Worm (Caenorhabditis elegans) whole organism, young adult: ENCODE results near the gene rps-24.

Experiments used
- B0261.1 ChIP-seq: sonication (generic microtip); optimal IDR thresholded peaks from 2 replicates; lab custom pipeline; 2016; ENCODE audit warnings: mild to moderate bottlenecking, missing genetic modification characterization, moderate library complexity, missing compliant biosample characterization
- B0336.3 ChIP-seq: fragments of 200-800 bp; sonication (Bioruptor generic); IDR thresholded peaks from 2 replicates; pipeline ENCODE4 v1.3.6; 2022; ENCODE audit warnings: missing genetic modification characterization, missing compliant biosample characterization
- D2030.7 ChIP-seq: fragments of 200-800 bp; sonication (Bioruptor generic); IDR thresholded peaks from 2 replicates; pipeline ENCODE4 v1.3.6; 2022; ENCODE audit warnings: missing genetic modification reagents, missing genetic modification characterization, missing compliant biosample characterization
- F22D6.2 ChIP-seq: sonication (generic microtip); optimal IDR thresholded peaks from 2 replicates; lab custom pipeline; 2016; ENCODE audit warnings: mild to moderate bottlenecking, missing genetic modification characterization, missing compliant biosample characterization
- F23B12.7 ChIP-seq: sonication (generic microtip); optimal IDR thresholded peaks from 2 replicates; lab custom pipeline; 2017; ENCODE audit warnings: missing genetic modification characterization, mild to moderate bottlenecking, missing compliant biosample characterization, antibody characterized with exemption, moderate library complexity; ENCODE audit not compliant: insufficient read depth
- T26A5.8 ChIP-seq: sonication (generic microtip); optimal IDR thresholded peaks from 2 replicates; lab custom pipeline; 2016; ENCODE audit warnings: missing genetic modification characterization, missing compliant biosample characterization
- akir-1 ChIP-seq: fragments of 200-800 bp; sonication (Bioruptor generic); optimal IDR thresholded peaks from 2 replicates; lab custom pipeline; 2018; ENCODE audit warnings: mild to moderate bottlenecking, missing genetic modification characterization, moderate library complexity, missing compliant biosample characterization
- ama-1 ChIP-seq, 3 experiments: fragments of 150-350 bp in 1 of 3; sonication (generic microtip) in 2 of 3; optimal IDR thresholded peaks; 2 replicates each; lab custom pipeline; 2014 to 2018; ENCODE audit warnings: missing biosample characterization in 2 of 3, missing genetic modification characterization in 2 of 3, missing genetic modification reagents in 2 of 3
- atf-7 ChIP-seq: sonication (generic microtip); optimal IDR thresholded peaks from 2 replicates; lab custom pipeline; 2017; ENCODE audit warnings: mild to moderate bottlenecking, missing genetic modification characterization, missing compliant biosample characterization
- attf-3 ChIP-seq: fragments of 200-800 bp; sonication (Bioruptor generic); conservative IDR thresholded peaks from 2 replicates; pipeline ENCODE4 v1.3.6; 2022; ENCODE audit warnings: missing genetic modification reagents, missing genetic modification characterization, missing compliant biosample characterization
- attf-6 ChIP-seq: fragments of 200-800 bp; sonication (Bioruptor generic); IDR thresholded peaks from 2 replicates; pipeline ENCODE4 v1.3.6; 2022; ENCODE audit warnings: missing genetic modification reagents, missing genetic modification characterization, missing compliant biosample characterization
- bed-2 ChIP-seq: fragments of 200-800 bp; sonication (Bioruptor generic); IDR thresholded peaks from 2 replicates; pipeline ENCODE4 v1.3.6; 2022; ENCODE audit warnings: missing genetic modification reagents, missing genetic modification characterization, missing compliant biosample characterization
- ceh-100 ChIP-seq: fragments of 200-800 bp; sonication (Bioruptor generic); IDR thresholded peaks from 2 replicates; pipeline ENCODE4 v1.3.6; 2022; ENCODE audit warnings: missing genetic modification reagents, missing genetic modification characterization, missing compliant biosample characterization
- dpff-1 ChIP-seq: sonication (generic microtip); optimal IDR thresholded peaks from 2 replicates; lab custom pipeline; 2017; ENCODE audit warnings: mild to moderate bottlenecking, missing genetic modification characterization, missing compliant biosample characterization
- efl-1 ChIP-seq: fragments of 150-350 bp; optimal IDR thresholded peaks from 2 replicates; lab custom pipeline; 2014; ENCODE audit warnings: missing biosample characterization, missing genetic modification reagents, missing genetic modification characterization
- egl-18 ChIP-seq: fragments of 200-800 bp; sonication (Bioruptor generic); IDR thresholded peaks from 2 replicates; pipeline ENCODE4 v1.3.6; 2022; ENCODE audit warnings: missing genetic modification reagents, missing genetic modification characterization, missing compliant biosample characterization
- ekl-4 ChIP-seq: fragments of 200-800 bp; sonication (Bioruptor generic); IDR thresholded peaks from 2 replicates; pipeline ENCODE4 v1.3.6; 2022; ENCODE audit warnings: missing genetic modification reagents, missing genetic modification characterization, missing compliant biosample characterization
- him-1 ChIP-seq: sonication (generic microtip); optimal IDR thresholded peaks from 2 replicates; lab custom pipeline; 2016; ENCODE audit warnings: missing genotype, missing genetic modification reagents, missing genetic modification characterization, missing compliant biosample characterization
- hlh-12 ChIP-seq: sonication (generic microtip); optimal IDR thresholded peaks from 2 replicates; lab custom pipeline; 2016; ENCODE audit warnings: missing genetic modification characterization, missing compliant biosample characterization
- hrde-1 ChIP-seq: sonication (generic microtip); optimal IDR thresholded peaks from 2 replicates; lab custom pipeline; 2016; ENCODE audit warnings: missing genetic modification characterization, mild to moderate bottlenecking, missing compliant biosample characterization, moderate library complexity, missing genotype, missing genetic modification reagents, borderline replicate concordance
- hsf-1 ChIP-seq: fragments of 200-800 bp; sonication (Bioruptor generic); IDR thresholded peaks from 2 replicates; pipeline ENCODE4 v1.3.6; 2022; ENCODE audit warnings: missing genetic modification reagents, missing genetic modification characterization, missing compliant biosample characterization
- lag-1 ChIP-seq: fragments of 200-800 bp; sonication (Bioruptor generic); IDR thresholded peaks from 2 replicates; pipeline ENCODE4 v1.3.6; 2022; ENCODE audit warnings: missing genetic modification reagents, missing genetic modification characterization, missing compliant biosample characterization
- lin-35 ChIP-seq, 3 experiments: fragments of 150-350 bp in 2 of 3; sonication (generic microtip) in 1 of 3; optimal IDR thresholded peaks; 2 replicates each; lab custom pipeline; 2014 to 2018; ENCODE audit warnings: missing biosample characterization in 3 of 3, missing genetic modification characterization in 3 of 3, missing genetic modification reagents in 3 of 3
- lin-54 ChIP-seq: fragments of 200-800 bp; sonication (Bioruptor generic); optimal IDR thresholded peaks from 2 replicates; lab custom pipeline; 2018; ENCODE audit warnings: mild to moderate bottlenecking, missing genetic modification characterization, missing compliant biosample characterization
- lir-1 ChIP-seq: fragments of 200-800 bp; sonication (Bioruptor generic); conservative IDR thresholded peaks from 2 replicates; pipeline ENCODE4 v1.3.6; 2022; ENCODE audit warnings: missing genetic modification reagents, missing genetic modification characterization, missing compliant biosample characterization
- madf-3 ChIP-seq: fragments of 200-800 bp; sonication (Bioruptor generic); IDR thresholded peaks from 2 replicates; pipeline ENCODE4 v1.3.6; 2022; ENCODE audit warnings: missing genetic modification reagents, missing genetic modification characterization, missing compliant biosample characterization
- madf-8 ChIP-seq: fragments of 200-800 bp; sonication (Bioruptor generic); conservative IDR thresholded peaks from 2 replicates; pipeline ENCODE4 v1.3.6; 2022; ENCODE audit warnings: missing genetic modification reagents, missing genetic modification characterization, missing compliant biosample characterization
- mel-28 ChIP-seq: sonication (generic microtip); optimal IDR thresholded peaks from 2 replicates; lab custom pipeline; 2016; ENCODE audit warnings: borderline replicate concordance, mild to moderate bottlenecking, missing genetic modification characterization, missing compliant biosample characterization
- nfyb-1 ChIP-seq: fragments of 200-800 bp; sonication (Bioruptor generic); IDR thresholded peaks from 2 replicates; pipeline ENCODE4 v1.3.6; 2022; ENCODE audit warnings: missing genetic modification reagents, missing genetic modification characterization, missing compliant biosample characterization
- nhr-80 ChIP-seq: sonication (generic microtip); optimal IDR thresholded peaks from 2 replicates; lab custom pipeline; 2016; ENCODE audit warnings: missing genetic modification characterization, missing compliant biosample characterization
- snpc-3.4 ChIP-seq: sonication (generic microtip); optimal IDR thresholded peaks from 2 replicates; lab custom pipeline; 2017; ENCODE audit warnings: missing genetic modification characterization, mild to moderate bottlenecking, missing compliant biosample characterization, antibody characterized with exemption, moderate library complexity, missing genotype, missing genetic modification reagents
- somi-1 ChIP-seq: fragments of 200-800 bp; sonication (Bioruptor generic); optimal IDR thresholded peaks from 2 replicates; lab custom pipeline; 2018; ENCODE audit warnings: mild to moderate bottlenecking, missing genetic modification characterization, missing compliant biosample characterization
- sptf-2 ChIP-seq: fragments of 200-800 bp; sonication (Bioruptor generic); optimal IDR thresholded peaks from 2 replicates; lab custom pipeline; 2018; ENCODE audit warnings: mild to moderate bottlenecking, missing genetic modification characterization, missing compliant biosample characterization
- unc-62 ChIP-seq: fragments of 150-350 bp; optimal IDR thresholded peaks from 2 replicates; lab custom pipeline; 2014; ENCODE audit warnings: missing biosample characterization, missing genetic modification reagents, missing genetic modification characterization
- xnd-1 ChIP-seq: sonication (generic microtip); optimal IDR thresholded peaks from 2 replicates; lab custom pipeline; 2016; ENCODE audit warnings: missing genotype, missing genetic modification reagents, missing genetic modification characterization, missing compliant biosample characterization
- ztf-25 ChIP-seq: fragments of 200-800 bp; sonication (Bioruptor generic); IDR thresholded peaks from 2 replicates; pipeline ENCODE4 v1.3.6; 2022; ENCODE audit warnings: missing genetic modification reagents, missing genetic modification characterization, missing compliant biosample characterization

The rps-24 gene

ce11 chrIV:396373-396772 is 10.7 kb downstream of the rps-24 start, which contains the start of gene rrp-8 (continued):
- no peak for TF ChIP-seq egl-18
- TF ChIP-seq akir-1 (GFP tag; lab: Kevin White, UChicago), result no peak
- no peak for TF ChIP-seq F22D6.2 (tag; lab: Kevin White, UChicago)
- TF ChIP-seq ama-1 (optimal IDR thresholded peaks at IDR 0.05; lab: Kevin White, UChicago), result no peak
- TF ChIP-seq ama-1 (GFP tag; optimal IDR thresholded peaks at IDR 0.05; lab: Kevin White, UChicago), result no peak
- TF ChIP-seq T26A5.8 (tag; lab: Kevin White, UChicago), result no peak
- TF ChIP-seq lag-1 (GFP tag; lab: Robert Waterston, UW), result no peak
- no peak for TF ChIP-seq lir-1
- peak in 1 of 3 experiments; percentile 32 for TF ChIP-seq lin-35 (GFP tag; optimal IDR thresholded peaks at IDR 0.05; lab: Kevin White, UChicago)
- TF ChIP-seq somi-1 (GFP tag; lab: Kevin White, UChicago), result no peak
- TF ChIP-seq madf-3, result no peak
- TF ChIP-seq efl-1, result no peak
- TF ChIP-seq unc-62, result no peak
- TF ChIP-seq snpc-3.4 (tag; lab: Kevin White, UChicago), result peak; percentile 57
- TF ChIP-seq B0336.3 (GFP tag; lab: Robert Waterston, UW), result peak; percentile 32
- no peak for TF ChIP-seq hsf-1 (GFP tag; lab: Robert Waterston, UW)
- TF ChIP-seq ztf-25 (GFP tag; lab: Robert Waterston, UW), result no peak
- TF ChIP-seq xnd-1 (tag; lab: Kevin White, UChicago), result no peak

ce11 chrIV:401395-401794 is 15.7 kb downstream of the rps-24 start, which contains the start of gene gpa-4:
Gene gpa-4, plus strand, starts transcription at chrIV:401695.
- TF ChIP-seq atf-7 (no peak), bed-2 (no peak), B0261.1 (no peak), madf-8 (GFP tag; lab: Robert Waterston, UW) (no peak), unc-62 (no peak), nfyb-1 (no peak), him-1 (tag; lab: Kevin White, UChicago) (no peak), lin-35 (GFP tag; optimal IDR thresholded peaks at IDR 0.05; lab: Kevin White, UChicago) (no peak)

ce11 chrIV:408892-409291 is 23.2 kb downstream of the rps-24 start:
- peak; percentile 19 for TF ChIP-seq nhr-80 (tag; lab: Kevin White, UChicago)
- TF ChIP-seq ceh-100 (GFP tag; lab: Robert Waterston, UW), result no peak

DNA sequence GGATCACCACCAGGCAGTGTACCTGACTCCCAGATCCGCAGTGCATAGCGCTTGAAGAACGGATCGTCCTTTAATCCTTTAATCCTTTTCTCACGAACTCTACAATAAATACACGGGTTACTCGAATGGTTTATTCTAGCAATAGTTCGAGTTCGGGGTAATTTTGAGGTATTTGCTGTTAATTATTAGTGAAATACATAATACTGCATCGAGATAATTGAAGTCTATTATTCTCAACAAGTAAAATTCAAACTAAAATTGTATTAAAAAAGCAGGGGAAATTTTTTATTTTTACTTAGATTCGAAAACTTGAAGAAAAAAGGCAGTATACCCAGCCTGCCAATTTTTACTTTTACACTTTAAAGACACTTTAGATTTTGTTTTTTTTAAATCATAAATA is 24.2 kb downstream of the rps-24 start, which contains the start of gene kgb-1:
Gene kgb-1 (minus strand): TSS at position 101 of the 400 bp plus-strand sequence.
- TF ChIP-seq mel-28 (tag; lab: Kevin White, UChicago) (no peak), D2030.7 (no peak), lin-54 (GFP tag; lab: Kevin White, UChicago) (no peak), lir-1 (no peak), F22D6.2 (tag; lab: Kevin White, UChicago) (no peak), sptf-2 (no peak), attf-6 (GFP tag; lab: Robert Waterston, UW) (no peak), egl-18 (no peak), ekl-4 (no peak), hrde-1 (no peak), F23B12.7 (no peak), dpff-1 (tag; lab: Kevin White, UChicago) (no peak), attf-3 (GFP tag; lab: Robert Waterston, UW) (no peak), hlh-12 (tag; lab: Kevin White, UChicago) (no peak)
